Worm (Caenorhabditis elegans) whole organism, young adult: Measurements from ENCODE around the gene fip-5.

Experiments used
- Y95B8A.8 ChIP-seq: fragments of 200-800 bp; sonication (Bioruptor generic); IDR thresholded peaks from 2 replicates; pipeline ENCODE4 v1.3.6; 2022; ENCODE audit warnings: missing genetic modification reagents, missing genetic modification characterization, missing compliant biosample characterization
- hrde-1 ChIP-seq: sonication (generic microtip); optimal IDR thresholded peaks from 2 replicates; lab custom pipeline; 2016; ENCODE audit warnings: missing genetic modification characterization, mild to moderate bottlenecking, missing compliant biosample characterization, moderate library complexity, missing genotype, missing genetic modification reagents, borderline replicate concordance
- madf-6 ChIP-seq: fragments of 200-800 bp; sonication (Bioruptor generic); IDR thresholded peaks from 2 replicates; pipeline ENCODE4 v1.3.6; 2022; ENCODE audit warnings: missing genetic modification reagents, missing genetic modification characterization, missing compliant biosample characterization
- snpc-4 ChIP-seq, 5 experiments: fragments of 150-350 bp in 1 of 5; sonication (generic microtip) in 4 of 5; optimal IDR thresholded peaks; 2 replicates each; lab custom pipeline; 2014 to 2018; ENCODE audit warnings: missing genetic modification characterization in 5 of 5, missing biosample characterization in 3 of 5, antibody characterized with exemption in 2 of 5, mild to moderate bottlenecking in 2 of 5, missing compliant biosample characterization in 2 of 5, missing genotype in 2 of 5, moderate library complexity in 2 of 5, missing genetic modification reagents in 1 of 5
- unc-62 ChIP-seq: fragments of 150-350 bp; optimal IDR thresholded peaks from 2 replicates; lab custom pipeline; 2014; ENCODE audit warnings: missing biosample characterization, missing genetic modification reagents, missing genetic modification characterization

DNA sequence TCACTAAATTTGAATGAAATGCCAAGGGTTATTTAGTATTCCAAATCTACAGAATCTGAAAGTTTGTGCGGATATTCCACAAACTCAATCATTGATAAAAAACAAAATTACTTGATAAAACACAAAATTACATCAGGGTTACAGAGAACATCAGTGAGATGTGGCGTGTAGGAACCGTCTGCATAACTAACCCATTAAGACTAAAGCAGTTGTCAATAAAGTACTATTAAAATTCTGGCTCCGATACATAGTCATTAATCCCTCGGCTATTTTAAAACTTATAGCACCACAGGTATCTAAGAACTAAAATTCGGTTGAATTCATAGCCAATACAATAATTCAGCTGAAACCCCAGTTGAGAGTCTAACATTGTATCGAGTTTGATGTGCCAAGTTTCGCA, 36.2 kb downstream of the fip-5 start:
- TF ChIP-seq unc-62 (GFP tag; lab: Kevin White, UChicago) (no peak), madf-6 (GFP tag; lab: Robert Waterston, UW) (no peak), hrde-1 (tag; lab: Kevin White, UChicago) (no peak), Y95B8A.8 (GFP tag; lab: Robert Waterston, UW) (no peak), snpc-4 (GFP tag; optimal IDR thresholded peaks at IDR 0.05; lab: Kevin White, UChicago) (no peak), snpc-4 (tag; optimal IDR thresholded peaks at IDR 0.05; lab: Kevin White, UChicago) (no peak)
